Fruit fly (Drosophila melanogaster) whole organism, embryonic: Measurements from ENCODE around the gene CG16957.

Experiments used
- Antp ChIP-seq: fragments of 200-800 bp; sonication (Bioruptor generic); optimal IDR thresholded peaks from 3 replicates; lab custom pipeline; 2016; ENCODE audit warnings: missing biosample characterization, missing genetic modification characterization
- Atf3 ChIP-seq: fragments of 200-800 bp; sonication (Bioruptor generic); optimal IDR thresholded peaks from 3 replicates; lab custom pipeline; 2016; ENCODE audit warnings: missing biosample characterization, missing genetic modification characterization
- Atf6 ChIP-seq: fragments of 200-800 bp; sonication (Bioruptor generic); IDR thresholded peaks from 2 replicates; pipeline ENCODE4 v1.3.6; 2022; ENCODE audit warnings: missing biosample characterization, missing genetic modification characterization
- Awh ChIP-seq: fragments of 200-800 bp; sonication (Bioruptor generic); IDR thresholded peaks from 2 replicates; pipeline ENCODE4, ENCODE4 v1.3.6; 2022; ENCODE audit warnings: missing biosample characterization, missing genetic modification characterization
- BtbVII ChIP-seq: fragments of 200-800 bp; sonication (Bioruptor generic); optimal IDR thresholded peaks from 3 replicates; lab custom pipeline; 2017; ENCODE audit warnings: missing biosample characterization, mild to moderate bottlenecking, missing genetic modification characterization
- CG10565 ChIP-seq: fragments of 200-800 bp; sonication (Bioruptor generic); optimal IDR thresholded peaks from 3 replicates; lab custom pipeline; 2016; ENCODE audit warnings: missing biosample characterization, mild to moderate bottlenecking, missing genetic modification characterization
- CG11085 ChIP-seq: fragments of 200-800 bp; sonication (Bioruptor generic); IDR thresholded peaks from 2 replicates; pipeline ENCODE4 v1.3.6; 2022; ENCODE audit warnings: missing biosample characterization, missing genetic modification characterization
- CG12155 ChIP-seq: fragments of 200-800 bp; sonication (Bioruptor generic); optimal IDR thresholded peaks from 3 replicates; lab custom pipeline; 2016; ENCODE audit warnings: missing biosample characterization, missing genetic modification characterization
- CG13287 ChIP-seq: fragments of 200-800 bp; sonication (Bioruptor generic); IDR thresholded peaks from 2 replicates; pipeline ENCODE4 v1.3.6; 2022; ENCODE audit warnings: missing biosample characterization, missing genetic modification characterization; ENCODE audit not compliant: partially characterized antibody
- CG14050 ChIP-seq: fragments of 200-800 bp; sonication (Bioruptor generic); IDR thresholded peaks from 3 replicates; pipeline ENCODE4 v1.3.6; 2022; ENCODE audit warnings: missing biosample characterization, missing genetic modification characterization
- CG1529 ChIP-seq: fragments of 200-800 bp; sonication (Bioruptor generic); optimal IDR thresholded peaks from 3 replicates; lab custom pipeline; 2018; ENCODE audit warnings: missing biosample characterization, missing genetic modification characterization
- CG15514 ChIP-seq: fragments of 200-800 bp; sonication (Bioruptor generic); optimal IDR thresholded peaks from 3 replicates; lab custom pipeline; 2017; ENCODE audit warnings: missing biosample characterization, missing genetic modification characterization, mild to moderate bottlenecking, moderate library complexity, missing genetic modification reagents
- CG17359 ChIP-seq: fragments of 200-800 bp; sonication (Bioruptor generic); optimal IDR thresholded peaks from 3 replicates; lab custom pipeline; 2018; ENCODE audit warnings: missing biosample characterization, mild to moderate bottlenecking, missing genetic modification characterization, moderate library complexity
- CG2116 ChIP-seq: fragments of 200-800 bp; sonication (Bioruptor generic); optimal IDR thresholded peaks from 3 replicates; lab custom pipeline; 2018; ENCODE audit warnings: missing biosample characterization, mild to moderate bottlenecking, missing genetic modification characterization
- CG2889 ChIP-seq: fragments of 200-800 bp; sonication (Bioruptor generic); IDR thresholded peaks from 3 replicates; pipeline ENCODE4 v1.3.6; 2022; ENCODE audit warnings: missing biosample characterization, missing genetic modification characterization
- CG30020 ChIP-seq: fragments of 200-800 bp; optimal IDR thresholded peaks from 2 replicates; lab custom pipeline; 2019; ENCODE audit warnings: missing biosample characterization, mild to moderate bottlenecking, missing genetic modification characterization, moderate library complexity
- CG4360 ChIP-seq: fragments of 200-800 bp; sonication (Bioruptor generic); IDR thresholded peaks from 2 replicates; pipeline ENCODE4 v1.3.6; 2022; ENCODE audit warnings: missing biosample characterization, missing genetic modification characterization
- CG4617 ChIP-seq: fragments of 200-800 bp; sonication (Bioruptor generic); optimal IDR thresholded peaks from 3 replicates; lab custom pipeline; 2016; ENCODE audit warnings: missing biosample characterization, missing genetic modification characterization, borderline replicate concordance
- CG4820 ChIP-seq: fragments of 200-800 bp; sonication (Bioruptor generic); optimal IDR thresholded peaks from 3 replicates; lab custom pipeline; 2016; ENCODE audit warnings: missing biosample characterization, missing genetic modification characterization
- CG7745 ChIP-seq: fragments of 200-800 bp; sonication (Bioruptor generic); optimal IDR thresholded peaks from 2 replicates; lab custom pipeline; 2018; ENCODE audit warnings: missing biosample characterization, mild to moderate bottlenecking, missing genetic modification characterization, moderate library complexity
- CG9817 ChIP-seq: fragments of 200-800 bp; sonication (Bioruptor generic); optimal IDR thresholded peaks from 2 replicates; lab custom pipeline; 2018; ENCODE audit warnings: missing biosample characterization, mild to moderate bottlenecking, missing genetic modification characterization, moderate library complexity
- CkIIα-i1 ChIP-seq: fragments of 200-800 bp; sonication (Bioruptor generic); IDR thresholded peaks from 2 replicates; pipeline ENCODE4 v1.3.6; 2022; ENCODE audit warnings: missing biosample characterization, missing genetic modification characterization
- D19A ChIP-seq: fragments of 200-800 bp; optimal IDR thresholded peaks from 3 replicates; lab custom pipeline; 2019; ENCODE audit warnings: missing biosample characterization, mild to moderate bottlenecking, missing genetic modification characterization, moderate library complexity
- Dfd ChIP-seq, 2 experiments: fragments of >200 bp; optimal IDR thresholded peaks; 2 replicates each; lab custom pipeline; 2017; ENCODE audit warnings: missing biosample characterization in 2 of 2, missing genetic modification characterization in 2 of 2
- Elba2 ChIP-seq: fragments of 200-800 bp; sonication (Bioruptor generic); optimal IDR thresholded peaks from 3 replicates; lab custom pipeline; 2016; ENCODE audit warnings: missing biosample characterization, missing genetic modification characterization
- Hr3 ChIP-seq: fragments of 200-800 bp; sonication (Bioruptor generic); optimal IDR thresholded peaks from 3 replicates; lab custom pipeline; 2016; ENCODE audit warnings: missing biosample characterization, missing genetic modification characterization
- MESR4 ChIP-seq: fragments of 200-800 bp; sonication (Bioruptor generic); optimal IDR thresholded peaks from 2 replicates; lab custom pipeline; 2018; ENCODE audit warnings: missing biosample characterization, mild to moderate bottlenecking, missing genetic modification characterization, moderate library complexity
- Oaz ChIP-seq: fragments of 200-800 bp; sonication (Bioruptor generic); IDR thresholded peaks from 2 replicates; pipeline ENCODE4 v1.3.6; 2022; ENCODE audit warnings: missing biosample characterization, missing genetic modification characterization
- ab ChIP-seq: fragments of 200-800 bp; sonication (Bioruptor generic); optimal IDR thresholded peaks from 2 replicates; lab custom pipeline; 2016; ENCODE audit warnings: missing biosample characterization, missing genetic modification characterization
- abd-A ChIP-seq: fragments of 200-800 bp; sonication (Bioruptor generic); optimal IDR thresholded peaks from 3 replicates; lab custom pipeline; 2019; ENCODE audit warnings: missing biosample characterization, mild to moderate bottlenecking, missing genetic modification characterization, moderate library complexity
- al ChIP-seq: fragments of 200-800 bp; sonication (Bioruptor generic); IDR thresholded peaks from 2 replicates; pipeline ENCODE4 v1.3.6; 2022; ENCODE audit warnings: missing biosample characterization, missing genetic modification characterization
- bcd ChIP-seq: fragments of 200-800 bp; sonication (Bioruptor generic); optimal IDR thresholded peaks from 2 replicates; lab custom pipeline; 2017; ENCODE audit warnings: missing biosample characterization, mild to moderate bottlenecking, missing genetic modification characterization
- crp ChIP-seq, 2 experiments: fragments of 200-800 bp; sonication (Bioruptor generic); optimal IDR thresholded peaks; 2 replicates in 1 of 2; 3 replicates in 1 of 2; lab custom pipeline; 2017; ENCODE audit warnings: missing biosample characterization in 2 of 2, missing genetic modification characterization in 2 of 2, mild to moderate bottlenecking in 1 of 2, moderate library complexity in 1 of 2
- dan ChIP-seq: fragments of 200-800 bp; sonication (Bioruptor generic); IDR thresholded peaks from 2 replicates; pipeline ENCODE4 v1.3.6; 2022; ENCODE audit warnings: missing biosample characterization, missing genetic modification characterization
- dysf ChIP-seq: fragments of 200-800 bp; sonication (Bioruptor generic); IDR thresholded peaks from 3 replicates; pipeline ENCODE4 v1.3.6; 2022; ENCODE audit warnings: missing biosample characterization, missing genetic modification characterization
- fu2 ChIP-seq: fragments of 200-800 bp; sonication (Bioruptor generic); optimal IDR thresholded peaks from 2 replicates; lab custom pipeline; 2016; ENCODE audit warnings: missing biosample characterization, missing genetic modification characterization
- h ChIP-seq: fragments of >200 bp; optimal IDR thresholded peaks from 2 replicates; lab custom pipeline; 2017
- ham ChIP-seq: fragments of 200-800 bp; sonication (Bioruptor generic); IDR thresholded peaks from 2 replicates; pipeline ENCODE4 v1.3.6; 2022; ENCODE audit warnings: missing biosample characterization, missing genetic modification characterization
- hb ChIP-seq: fragments of 200-800 bp; sonication (Bioruptor generic); IDR thresholded peaks from 3 replicates; pipeline ENCODE4 v1.3.6; 2022; ENCODE audit warnings: missing biosample characterization, missing genetic modification characterization; ENCODE audit not compliant: partially characterized antibody
- jing ChIP-seq: fragments of 200-800 bp; sonication (Bioruptor generic); optimal IDR thresholded peaks from 2 replicates; lab custom pipeline; 2018; ENCODE audit warnings: missing biosample characterization, mild to moderate bottlenecking, missing genetic modification characterization
- jumu ChIP-seq: fragments of 200-800 bp; sonication (Bioruptor generic); optimal IDR thresholded peaks from 3 replicates; lab custom pipeline; 2016; ENCODE audit warnings: missing biosample characterization, missing genetic modification characterization
- kni ChIP-seq: fragments of 200-800 bp; sonication (Bioruptor generic); optimal IDR thresholded peaks from 3 replicates; lab custom pipeline; 2017; ENCODE audit warnings: mild to moderate bottlenecking, missing biosample characterization, missing genetic modification reagents, missing genetic modification characterization
- pita ChIP-seq: fragments of 200-800 bp; sonication (Bioruptor generic); optimal IDR thresholded peaks from 2 replicates; lab custom pipeline; 2017; ENCODE audit warnings: missing biosample characterization, mild to moderate bottlenecking, missing genetic modification characterization
- pros ChIP-seq: fragments of 200-800 bp; sonication (Bioruptor generic); optimal IDR thresholded peaks from 3 replicates; lab custom pipeline; 2019; ENCODE audit warnings: missing biosample characterization, mild to moderate bottlenecking, missing genetic modification characterization, moderate library complexity
- sc ChIP-seq, 3 experiments: fragments of >200 bp in 2 of 3; fragments of 200-800 bp in 1 of 3; sonication (Bioruptor generic) in 1 of 3; optimal IDR thresholded peaks; 2 replicates in 2 of 3; 3 replicates in 1 of 3; lab custom pipeline; 2017; ENCODE audit warnings: mild to moderate bottlenecking in 1 of 3, missing biosample characterization in 1 of 3, missing genetic modification characterization in 1 of 3, missing genetic modification reagents in 1 of 3
- schlank ChIP-seq: fragments of 200-800 bp; sonication (Bioruptor generic); optimal IDR thresholded peaks from 2 replicates; lab custom pipeline; 2018; ENCODE audit warnings: missing biosample characterization, mild to moderate bottlenecking, missing genetic modification characterization
- stwl ChIP-seq: fragments of 200-800 bp; sonication (Bioruptor generic); optimal IDR thresholded peaks from 3 replicates; lab custom pipeline; 2018; ENCODE audit warnings: missing biosample characterization, mild to moderate bottlenecking, missing genetic modification characterization, moderate library complexity
- tap ChIP-seq: fragments of 200-800 bp; optimal IDR thresholded peaks from 3 replicates; lab custom pipeline; 2019; ENCODE audit warnings: missing biosample characterization, mild to moderate bottlenecking, missing genetic modification characterization, moderate library complexity
- tio ChIP-seq: fragments of 200-800 bp; sonication (Bioruptor generic); optimal IDR thresholded peaks from 2 replicates; lab custom pipeline; 2017; ENCODE audit warnings: missing biosample characterization, missing genetic modification characterization, inconsistent platforms
- vnd ChIP-seq: fragments of 200-800 bp; sonication (Bioruptor generic); IDR thresholded peaks from 3 replicates; pipeline ENCODE4 v1.3.6; 2022; ENCODE audit warnings: missing biosample characterization, missing genetic modification characterization; ENCODE audit not compliant: partially characterized antibody

CG16957 gene

DNA sequence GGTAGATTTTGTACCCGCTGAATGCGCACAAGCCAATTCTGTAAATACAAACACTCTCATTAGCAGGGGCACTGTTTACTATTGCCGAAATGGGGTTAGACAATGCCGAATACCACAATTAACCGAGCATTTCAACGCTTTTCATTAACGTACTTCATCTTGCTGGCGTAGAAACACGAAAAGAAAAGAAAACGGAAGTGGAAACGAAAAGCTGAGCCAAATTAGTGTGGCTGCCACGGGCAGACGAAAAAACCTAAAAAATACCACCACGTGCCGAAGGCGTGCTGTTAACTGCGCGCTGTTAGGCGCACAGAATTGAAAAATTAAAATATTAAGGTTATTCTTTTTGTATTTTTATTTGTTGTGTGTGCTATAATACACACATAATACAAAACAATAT lies 1.1 kb downstream of the CG16957 start, which contains the start of gene RpL24 (continued):
- peak; percentile 57 for TF ChIP-seq CG30020 (tag; lab: Kevin White, UChicago)
- TF ChIP-seq sc (optimal IDR thresholded peaks at IDR 0.05; lab: Kevin White, UChicago): no peak
- TF ChIP-seq sc (GFP tag; optimal IDR thresholded peaks at IDR 0.05; lab: Kevin White, UChicago): peak; percentile 88
- peak; percentile 63 for TF ChIP-seq jumu (GFP tag; lab: Kevin White, UChicago)
- TF ChIP-seq BtbVII (GFP tag; lab: Kevin White, UChicago): peak; percentile 96
- peak; percentile 53; the same call in 1 of the 3 replicates for TF ChIP-seq CG2889 (GFP tag; lab: Robert Waterston, UW)
- no peak for TF ChIP-seq abd-A (tag; lab: Kevin White, UChicago)
- TF ChIP-seq fu2 (GFP tag; lab: Kevin White, UChicago): peak; percentile 73
- TF ChIP-seq jing (GFP tag; lab: Kevin White, UChicago): peak; percentile 46
- no peak for TF ChIP-seq tio (GFP tag; lab: Kevin White, UChicago)
- TF ChIP-seq h (lab: Kevin White, UChicago): no peak
- TF ChIP-seq Oaz: peak; percentile 58
- peak; percentile 68 for TF ChIP-seq Hr3
- TF ChIP-seq vnd (GFP tag; lab: Robert Waterston, UW): no peak
- peak; percentile 79 for TF ChIP-seq stwl (tag; lab: Kevin White, UChicago)
- TF ChIP-seq pita (GFP tag; lab: Kevin White, UChicago): no peak
- TF ChIP-seq CG11085 (GFP tag; lab: Robert Waterston, UW): peak; percentile 85
- peak; percentile 26; the same call in 1 of the 2 replicates for TF ChIP-seq CG13287 (GFP tag; lab: Robert Waterston, UW)
- peak; percentile 85 for TF ChIP-seq CG14050 (GFP tag; lab: Robert Waterston, UW)
- TF ChIP-seq crp (GFP tag; optimal IDR thresholded peaks at IDR 0.05; lab: Kevin White, UChicago): peak in 1 of 2 experiments; percentile 63
- TF ChIP-seq Antp (GFP tag; lab: Kevin White, UChicago): peak; percentile 70
- no peak for TF ChIP-seq dan (GFP tag; lab: Robert Waterston, UW)
- peak; percentile 82 for TF ChIP-seq dysf (GFP tag; lab: Robert Waterston, UW)
- no peak for TF ChIP-seq Elba2
- TF ChIP-seq Awh: peak; percentile 91
- TF ChIP-seq al (GFP tag; lab: Robert Waterston, UW): peak; percentile 56
- no peak for TF ChIP-seq Dfd (GFP tag; optimal IDR thresholded peaks at IDR 0.05; lab: Kevin White, UChicago)
- TF ChIP-seq CG10565 (GFP tag; lab: Kevin White, UChicago): peak; percentile 70
- TF ChIP-seq MESR4 (GFP tag; lab: Kevin White, UChicago): peak; percentile 100
- TF ChIP-seq CG9817: peak; percentile 84
- TF ChIP-seq ab (GFP tag; lab: Kevin White, UChicago): peak; percentile 40
- no peak for TF ChIP-seq pros
- TF ChIP-seq Atf6 (GFP tag; lab: Robert Waterston, UW): peak; percentile 90
- peak; percentile 92 for TF ChIP-seq CG17359 (tag; lab: Kevin White, UChicago)
- TF ChIP-seq CG15514 (GFP tag; lab: Kevin White, UChicago): peak; percentile 94
- TF ChIP-seq Atf3 (GFP tag; lab: Kevin White, UChicago): peak; percentile 72
- TF ChIP-seq CG4360: peak; percentile 46
- TF ChIP-seq CG7745: peak; percentile 40
- TF ChIP-seq bcd (GFP tag; lab: Kevin White, UChicago): peak; percentile 95
- peak; percentile 69 for TF ChIP-seq CG4820 (GFP tag; lab: Kevin White, UChicago)
- TF ChIP-seq CG1529 (GFP tag; lab: Kevin White, UChicago): peak; percentile 83
- peak; percentile 77 for TF ChIP-seq tap
- TF ChIP-seq CG2116: peak; percentile 84
- peak; percentile 94 for TF ChIP-seq schlank
- no peak for TF ChIP-seq hb (GFP tag; lab: Robert Waterston, UW)
- peak; percentile 80 for TF ChIP-seq CG4617
- peak; percentile 71 for TF ChIP-seq CG12155 (GFP tag; lab: Kevin White, UChicago)
- no peak for TF ChIP-seq CkIIα-i1 (GFP tag; lab: Robert Waterston, UW)
- peak; percentile 88 for TF ChIP-seq kni
- TF ChIP-seq D19A: peak; percentile 56
- peak; percentile 60; the same call in 1 of the 2 replicates for TF ChIP-seq ham (GFP tag; lab: Robert Waterston, UW)
